Fruit fly (Drosophila melanogaster) whole organism, pupa: ENCODE results near the gene CG9616.
A peak's percentile ranks its signal among the peaks of the same experiment; 100 is the strongest.

Source experiments
- CG10348 ChIP-seq: fragments of 200-800 bp; sonication (Bioruptor generic); IDR thresholded peaks from 2 replicates; pipeline ENCODE4 v1.3.6; 2022; ENCODE audit warnings: missing biosample characterization, missing genetic modification characterization
- CG12605 ChIP-seq: fragments of 200-800 bp; sonication (Bioruptor generic); IDR thresholded peaks from 2 replicates; pipeline ENCODE4 v1.3.6; 2022; ENCODE audit warnings: missing biosample characterization, missing genetic modification characterization
- CG14655 ChIP-seq: fragments of 200-800 bp; sonication (Bioruptor generic); optimal IDR thresholded peaks from 3 replicates; lab custom pipeline; 2017; ENCODE audit warnings: mild to moderate bottlenecking, missing biosample characterization, missing genetic modification reagents, missing genetic modification characterization
- EcR ChIP-seq: fragments of 200-800 bp; sonication (Bioruptor generic); optimal IDR thresholded peaks from 3 replicates; lab custom pipeline; 2019; ENCODE audit warnings: missing biosample characterization, missing genetic modification characterization, mild to moderate bottlenecking, moderate library complexity, missing genetic modification reagents
- rn ChIP-seq: fragments of 200-800 bp; sonication (Bioruptor generic); IDR thresholded peaks from 2 replicates; pipeline ENCODE4 v1.3.6; 2022; ENCODE audit warnings: missing biosample characterization, missing genetic modification characterization

CG9616 gene

DNA sequence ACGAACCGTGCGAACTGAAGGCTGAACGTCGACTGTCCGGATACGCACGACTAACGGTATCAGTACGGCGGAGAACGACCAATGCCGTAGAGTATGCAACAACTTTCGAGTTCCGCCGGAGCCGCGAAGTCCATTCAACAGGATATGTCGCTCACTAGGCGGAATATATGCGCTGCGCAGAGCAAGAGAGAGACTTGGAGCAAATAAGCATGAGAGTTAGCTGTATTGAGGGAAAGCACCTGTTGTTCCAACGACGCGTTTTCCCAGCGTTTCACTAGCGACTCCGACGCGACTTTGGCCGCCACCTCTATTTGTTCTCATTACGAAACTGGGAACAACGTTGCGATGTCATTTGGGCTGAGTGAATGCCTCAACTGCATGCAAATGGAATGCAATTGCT, 30.5 kb downstream of the CG9616 start, which contains the start of gene Dop1R1:
Dop1R1 (minus strand) TSS at position 35 of the 400 bp plus-strand sequence.
- TF ChIP-seq CG10348 (GFP tag; lab: Robert Waterston, UW) = no peak
- TF ChIP-seq rn = no peak
- no peak for TF ChIP-seq EcR (GFP tag; lab: Kevin White, UChicago)
- no peak for TF ChIP-seq CG14655 (GFP tag; lab: Kevin White, UChicago)
- TF ChIP-seq CG12605 = peak; percentile 92
